Worm (Caenorhabditis elegans): ENCODE measurements around the gene C35A5.8.

C35A5.8 gene

DNA sequence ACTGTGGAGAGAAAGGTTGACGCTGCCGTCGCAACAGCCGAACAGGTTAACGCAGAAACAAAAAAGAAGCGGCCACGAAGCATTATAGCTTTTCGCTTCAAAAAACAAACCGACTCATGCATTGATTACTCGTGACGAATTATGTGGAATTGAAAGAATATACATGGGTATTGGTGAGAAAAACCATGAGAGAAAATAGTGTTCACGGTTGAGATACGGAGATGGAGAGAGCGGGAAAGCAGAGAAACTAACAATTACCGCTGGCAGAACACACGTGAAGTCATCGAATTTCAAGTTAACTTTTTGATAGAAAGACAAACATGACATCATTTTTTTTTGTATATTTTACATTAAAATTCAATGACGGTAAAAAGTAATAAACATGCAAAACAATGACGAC is 9.6 kb upstream of the C35A5.8 start:
- TF ChIP-seq ref-1 (GFP tag; conservative IDR thresholded peaks at IDR 0.05) = no peak
- no peak for TF ChIP-seq T22C8.4 (GFP tag; IDR thresholded peaks at IDR 0.05)
- TF ChIP-seq flt-1 (GFP tag; IDR thresholded peaks at IDR 0.05) = no peak
- no peak for TF ChIP-seq med-1 (GFP tag; optimal IDR thresholded peaks at IDR 0.05; ENCODE audit: insufficient read depth)
- TF ChIP-seq ztf-23 (GFP tag; IDR thresholded peaks at IDR 0.05) = no peak
- no peak for TF ChIP-seq tab-1 (GFP tag; IDR thresholded peaks at IDR 0.05)
- TF ChIP-seq ztf-29 (GFP tag; IDR thresholded peaks at IDR 0.05) = no peak

DNA sequence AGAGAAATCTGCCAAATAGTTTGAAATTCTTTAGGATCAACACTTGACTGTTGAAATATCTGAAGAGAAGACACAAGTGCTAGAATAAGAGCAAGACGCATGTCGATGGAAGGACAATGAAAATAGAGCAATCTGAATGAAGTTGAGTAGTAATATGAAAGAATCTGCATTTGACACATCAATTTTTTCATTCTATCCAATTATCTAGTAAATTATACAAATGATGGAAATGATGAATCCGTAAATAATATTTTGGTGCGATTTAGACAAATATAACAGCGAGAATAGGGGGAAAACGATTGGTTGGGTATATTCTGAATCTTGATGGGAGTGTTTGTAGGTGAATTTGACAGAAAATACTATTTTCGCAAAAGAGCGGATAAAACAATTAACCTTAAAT is 7.0 kb upstream of the C35A5.8 start, which contains the start of gene txt-10:
TSS of gene txt-10 (minus strand) at position 101 of the 400 bp plus-strand sequence.
- TF ChIP-seq T22C8.4 (GFP tag; IDR thresholded peaks at IDR 0.05) = no peak
- no peak for TF ChIP-seq ztf-29 (GFP tag; IDR thresholded peaks at IDR 0.05)
- TF ChIP-seq cog-1 (tag; optimal IDR thresholded peaks at IDR 0.05) = no peak
- no peak for TF ChIP-seq klf-2 (GFP tag; conservative IDR thresholded peaks at IDR 0.05)
- no peak for TF ChIP-seq flt-1 (GFP tag; IDR thresholded peaks at IDR 0.05)
- no peak for TF ChIP-seq tab-1 (GFP tag; IDR thresholded peaks at IDR 0.05)

DNA sequence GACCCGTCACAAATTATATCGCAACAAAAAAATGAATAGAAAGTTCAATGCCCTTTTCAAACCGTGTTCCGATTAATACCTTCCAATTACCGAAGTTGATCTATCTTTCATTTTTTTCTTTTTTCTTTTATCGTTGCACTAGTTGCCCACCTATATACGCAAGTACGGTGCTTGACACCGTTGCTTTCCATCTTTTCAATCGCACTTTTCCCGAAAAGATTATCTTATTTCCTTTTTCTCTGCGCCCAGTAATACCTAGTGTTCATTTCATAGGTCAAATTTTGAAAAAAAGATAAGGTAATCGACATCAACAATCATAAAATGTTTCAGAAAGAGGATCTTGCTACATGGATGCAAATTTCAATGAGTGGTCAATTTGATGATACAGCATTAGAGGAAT is 3.9 kb upstream of the C35A5.8 start:
- TF ChIP-seq flt-1 (GFP tag; IDR thresholded peaks at IDR 0.05) (no peak), tab-1 (GFP tag; IDR thresholded peaks at IDR 0.05) (no peak)

DNA sequence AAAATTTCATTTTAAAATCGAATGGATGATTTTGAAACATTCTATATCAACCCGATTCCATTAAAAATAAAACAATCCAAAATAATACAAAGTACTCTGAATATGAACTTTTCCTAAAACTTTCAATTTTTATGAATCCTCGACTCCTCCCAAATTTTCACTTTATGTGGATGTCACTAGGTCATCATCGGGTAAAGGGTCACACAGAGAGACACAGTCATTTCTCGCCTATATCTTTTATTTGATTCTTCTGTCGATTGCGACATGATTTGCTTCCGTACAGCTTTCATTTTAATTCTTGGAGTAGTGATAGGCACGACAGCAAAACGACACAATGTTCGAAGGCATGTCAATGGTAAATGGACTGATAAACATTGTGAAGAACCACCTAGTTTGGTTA is 2.8 kb upstream of the C35A5.8 start, which contains the start of gene F25D1.3:
TSS of gene F25D1.3 (plus strand) at position 225 of the 400 bp plus-strand sequence.
- no peak for TF ChIP-seq flt-1 (GFP tag; IDR thresholded peaks at IDR 0.05)

DNA sequence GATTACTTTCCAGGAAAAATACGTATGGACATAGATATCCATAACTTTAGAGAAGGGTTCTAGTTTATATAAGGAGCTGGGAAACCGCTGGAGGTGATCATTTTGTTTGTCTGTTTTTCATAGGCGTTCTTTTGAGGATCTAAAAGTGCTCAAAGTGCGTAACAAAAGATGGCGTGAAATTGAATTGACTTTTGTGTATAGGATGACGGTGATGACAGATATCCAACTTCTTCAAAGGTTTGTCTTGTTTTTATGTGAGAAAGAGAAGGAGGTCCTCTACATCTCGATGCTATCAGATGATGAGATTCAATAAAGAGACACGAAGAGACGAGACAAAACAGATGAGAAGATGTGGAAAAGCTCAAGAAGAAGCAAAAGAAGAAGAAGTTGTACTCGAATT is 9.0 kb downstream of the C35A5.8 start:
- no peak for TF ChIP-seq ztf-29 (GFP tag; IDR thresholded peaks at IDR 0.05)
- no peak for TF ChIP-seq ztf-23 (GFP tag; IDR thresholded peaks at IDR 0.05)
- TF ChIP-seq klf-2 (GFP tag; conservative IDR thresholded peaks at IDR 0.05) = no peak
- TF ChIP-seq ref-1 (GFP tag; conservative IDR thresholded peaks at IDR 0.05) = no peak
- TF ChIP-seq tab-1 (GFP tag; IDR thresholded peaks at IDR 0.05) = no peak

DNA sequence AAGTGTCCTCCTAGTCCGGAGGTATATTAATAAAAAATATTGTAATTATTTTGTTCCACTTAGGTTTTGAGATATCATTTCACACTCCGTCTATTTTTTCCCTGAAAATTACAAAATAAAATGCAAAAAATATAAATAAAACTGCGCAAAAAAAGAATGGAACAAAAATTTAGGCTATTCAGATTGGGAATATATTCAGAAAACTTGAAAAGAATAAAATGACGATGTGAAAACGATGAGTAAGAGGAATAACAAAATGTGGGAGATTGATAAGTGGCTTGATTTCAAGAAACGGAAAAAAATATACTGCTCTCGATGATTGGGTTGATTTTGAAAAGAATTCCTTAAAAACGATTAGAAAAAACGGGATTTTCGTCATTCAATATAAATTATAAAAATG is 11.4 kb downstream of the C35A5.8 start, which contains the start of gene dmsr-8:
TSS of gene dmsr-8 (minus strand) at position 101 of the 400 bp plus-strand sequence.
- TF ChIP-seq ref-1 (GFP tag; conservative IDR thresholded peaks at IDR 0.05) (no peak), flt-1 (GFP tag; IDR thresholded peaks at IDR 0.05) (no peak), ztf-23 (GFP tag; IDR thresholded peaks at IDR 0.05) (no peak), tab-1 (GFP tag; IDR thresholded peaks at IDR 0.05) (no peak), med-1 (GFP tag; optimal IDR thresholded peaks at IDR 0.05; ENCODE audit: insufficient read depth) (no peak), T22C8.4 (GFP tag; IDR thresholded peaks at IDR 0.05) (no peak), cog-1 (tag; optimal IDR thresholded peaks at IDR 0.05) (no peak), ztf-29 (GFP tag; IDR thresholded peaks at IDR 0.05) (no peak), klf-2 (GFP tag; conservative IDR thresholded peaks at IDR 0.05) (no peak)

DNA sequence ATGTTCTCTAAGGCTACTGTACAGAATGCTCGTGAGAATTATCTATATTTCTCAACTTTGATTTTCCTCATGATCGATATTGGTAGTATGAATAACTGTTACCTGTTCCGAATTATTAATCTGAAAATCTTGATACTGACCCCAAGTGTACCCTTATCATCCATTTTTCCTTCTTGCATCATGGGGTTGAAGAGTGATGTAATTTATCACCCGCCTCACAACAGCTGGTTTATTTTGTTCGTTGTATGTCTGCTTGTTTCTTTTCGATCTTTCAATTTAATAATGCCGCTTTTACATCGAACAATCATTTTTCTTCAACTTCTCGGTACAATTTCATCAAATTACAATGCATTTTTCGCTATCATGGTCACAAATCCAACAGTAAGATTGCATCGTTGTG is 16.9 kb downstream of the C35A5.8 start, which contains the start of gene C35A5.6:
TSS of gene C35A5.6 (plus strand) at position 283 of the 400 bp plus-strand sequence.
- no peak for TF ChIP-seq med-1 (GFP tag; optimal IDR thresholded peaks at IDR 0.05; ENCODE audit: insufficient read depth)
- TF ChIP-seq cog-1 (tag; optimal IDR thresholded peaks at IDR 0.05) = no peak

DNA sequence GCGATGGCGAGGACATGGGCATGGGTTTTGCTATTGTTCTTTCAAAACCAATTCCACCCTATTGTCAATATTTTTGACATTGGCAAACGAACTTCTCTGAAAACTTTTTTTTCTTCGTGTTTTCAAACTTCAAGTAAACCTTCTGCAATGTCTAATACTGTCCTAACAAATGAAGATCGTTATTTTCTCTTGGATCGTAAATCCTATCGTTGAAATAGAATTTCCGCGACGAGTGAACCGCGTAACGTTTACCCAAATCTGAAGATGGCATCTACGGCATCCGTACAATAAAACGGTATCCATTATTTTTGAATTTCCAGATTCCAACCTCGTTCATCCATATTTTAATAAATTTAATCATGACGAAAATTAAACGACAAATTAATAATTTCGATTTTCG is 20.2 kb downstream of the C35A5.8 start, which contains the start of gene C35A5.5:
TSS of gene C35A5.5 (plus strand) at position 301 of the 400 bp plus-strand sequence.
- no peak for TF ChIP-seq cog-1 (tag; optimal IDR thresholded peaks at IDR 0.05)
- TF ChIP-seq ztf-23 (GFP tag; IDR thresholded peaks at IDR 0.05) = no peak
- TF ChIP-seq flt-1 (GFP tag; IDR thresholded peaks at IDR 0.05) = no peak
- no peak for TF ChIP-seq T22C8.4 (GFP tag; IDR thresholded peaks at IDR 0.05)
- TF ChIP-seq klf-2 (GFP tag; conservative IDR thresholded peaks at IDR 0.05) = no peak
- TF ChIP-seq tab-1 (GFP tag; IDR thresholded peaks at IDR 0.05) = no peak
- no peak for TF ChIP-seq ztf-29 (GFP tag; IDR thresholded peaks at IDR 0.05)
- TF ChIP-seq med-1 (GFP tag; optimal IDR thresholded peaks at IDR 0.05; ENCODE audit: insufficient read depth) = no peak
- TF ChIP-seq ref-1 (GFP tag; conservative IDR thresholded peaks at IDR 0.05) = no peak

DNA sequence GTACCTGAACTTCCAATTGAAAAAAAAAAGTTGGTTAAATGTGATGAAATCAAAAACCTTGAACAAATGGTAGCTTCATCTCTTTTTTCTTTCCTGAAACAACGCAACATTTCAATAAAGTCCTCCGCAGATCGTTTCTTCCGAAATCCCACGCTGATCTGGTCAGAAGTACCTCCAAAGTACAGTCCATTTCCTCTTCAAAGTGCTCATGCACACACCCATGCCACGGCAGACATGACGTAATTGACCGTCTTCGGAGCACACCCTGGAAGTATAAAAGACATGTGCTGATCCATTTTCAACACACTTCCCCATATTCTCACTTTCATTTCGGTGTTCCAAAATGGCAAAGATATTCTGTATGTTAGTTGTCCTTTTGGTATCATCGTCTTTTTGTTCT is 21.8 kb downstream of the C35A5.8 start, which contains the start of gene C35A5.10:
TSS of gene C35A5.10 (plus strand) at position 301 of the 400 bp plus-strand sequence.
- no peak for TF ChIP-seq klf-2 (GFP tag; conservative IDR thresholded peaks at IDR 0.05)
- TF ChIP-seq ref-1 (GFP tag; conservative IDR thresholded peaks at IDR 0.05) = no peak

DNA sequence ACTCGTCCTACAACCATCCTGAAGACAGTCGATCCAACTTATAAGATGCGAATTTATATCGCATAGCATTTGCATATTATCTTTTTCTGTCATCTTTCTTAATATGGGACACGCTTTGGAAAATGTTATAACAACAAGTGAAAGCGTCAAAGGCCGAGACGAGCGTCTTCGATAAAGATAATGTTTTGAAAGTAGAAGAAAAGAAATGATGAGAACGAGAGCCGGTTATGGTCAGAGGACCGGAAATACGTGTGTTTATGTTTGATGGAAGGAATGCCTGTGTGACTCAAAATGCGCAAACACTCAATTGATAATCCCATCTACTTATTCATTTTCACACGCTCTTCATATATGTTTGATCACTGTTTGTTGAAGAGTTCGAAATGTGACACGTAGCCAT is 22.7 kb downstream of the C35A5.8 start, which contains the start of gene C35A5.11:
TSS of gene C35A5.11 (minus strand) at position 101 of the 400 bp plus-strand sequence.
- no peak for TF ChIP-seq cog-1 (tag; optimal IDR thresholded peaks at IDR 0.05)
- no peak for TF ChIP-seq flt-1 (GFP tag; IDR thresholded peaks at IDR 0.05)
- TF ChIP-seq ref-1 (GFP tag; conservative IDR thresholded peaks at IDR 0.05) = no peak
- no peak for TF ChIP-seq ztf-29 (GFP tag; IDR thresholded peaks at IDR 0.05)
- TF ChIP-seq med-1 (GFP tag; optimal IDR thresholded peaks at IDR 0.05; ENCODE audit: insufficient read depth) = no peak
- no peak for TF ChIP-seq klf-2 (GFP tag; conservative IDR thresholded peaks at IDR 0.05)
- TF ChIP-seq tab-1 (GFP tag; IDR thresholded peaks at IDR 0.05) = no peak
- no peak for TF ChIP-seq ztf-23 (GFP tag; IDR thresholded peaks at IDR 0.05)
- TF ChIP-seq T22C8.4 (GFP tag; IDR thresholded peaks at IDR 0.05) = no peak

DNA sequence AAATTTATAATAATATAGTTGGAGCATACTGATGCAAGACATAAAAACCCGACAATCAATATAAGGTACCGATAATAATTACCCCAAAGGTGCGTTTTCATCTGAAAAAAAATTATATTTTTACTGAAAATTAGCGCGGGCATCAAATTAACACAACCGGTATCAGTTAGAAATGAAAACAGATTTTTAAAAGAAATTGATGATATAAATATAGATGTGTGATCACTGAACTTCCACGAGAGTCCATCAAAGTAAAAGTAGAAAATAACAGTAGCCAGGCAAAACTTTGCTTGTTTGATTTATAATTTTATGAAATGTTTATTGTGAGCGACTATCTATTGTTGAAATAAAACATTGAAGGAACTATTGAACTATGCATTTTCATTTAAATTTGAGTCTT is 24.4 kb downstream of the C35A5.8 start, which contains the start of gene C35A5.3:
TSS of gene C35A5.3 (minus strand) at position 101 of the 400 bp plus-strand sequence.
- no peak for TF ChIP-seq tab-1 (GFP tag; IDR thresholded peaks at IDR 0.05)
- TF ChIP-seq ztf-29 (GFP tag; IDR thresholded peaks at IDR 0.05) = no peak
- TF ChIP-seq cog-1 (tag; optimal IDR thresholded peaks at IDR 0.05) = no peak
- TF ChIP-seq T22C8.4 (GFP tag; IDR thresholded peaks at IDR 0.05) = no peak
- TF ChIP-seq ztf-23 (GFP tag; IDR thresholded peaks at IDR 0.05) = no peak
- TF ChIP-seq flt-1 (GFP tag; IDR thresholded peaks at IDR 0.05) = no peak
- TF ChIP-seq klf-2 (GFP tag; conservative IDR thresholded peaks at IDR 0.05) = no peak
- no peak for TF ChIP-seq med-1 (GFP tag; optimal IDR thresholded peaks at IDR 0.05; ENCODE audit: insufficient read depth)
- TF ChIP-seq ref-1 (GFP tag; conservative IDR thresholded peaks at IDR 0.05) = no peak

Measured in whole organism, midembryonic.